Worm (Caenorhabditis elegans): ENCODE data around the gene crn-6.

DNA sequence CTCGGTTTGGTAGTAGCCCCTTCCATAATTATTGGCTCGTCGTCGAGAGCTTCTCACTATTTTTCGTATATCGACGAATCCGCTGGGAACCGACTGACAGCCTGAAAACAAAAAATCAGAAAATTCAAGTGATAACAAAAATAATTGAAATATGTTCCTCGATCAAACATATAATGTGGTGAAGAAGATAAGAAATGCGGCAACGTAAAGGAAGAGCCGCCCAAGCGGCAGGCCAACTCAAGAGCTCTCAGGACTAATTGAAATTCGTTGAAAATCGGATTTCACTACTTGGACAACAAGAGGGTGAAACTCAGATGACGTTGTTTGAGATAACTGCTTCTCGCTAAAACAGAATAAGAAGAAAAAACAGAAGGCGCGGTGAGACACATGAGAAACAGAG is 22.9 kb downstream of the crn-6 start, which contains the start of gene slc-17.2:
- TF ChIP-seq lsy-12 (tag; optimal IDR thresholded peaks at IDR 0.05): no peak
- no peak for TF ChIP-seq nfya-1 (tag; optimal IDR thresholded peaks at IDR 0.05; ENCODE audit: insufficient read depth)

All from whole organism, L3 larva.